Worm (Caenorhabditis elegans) whole organism, L2 larva: ENCODE measurements around the gene cas-1.

ENCODE experiments used
- F13H6.1 ChIP-seq: sonication (generic microtip); optimal IDR thresholded peaks from 2 replicates; lab custom pipeline; 2016; ENCODE audit warnings: missing genetic modification characterization, missing compliant biosample characterization
- ZK546.5 ChIP-seq: sonication (generic microtip); optimal IDR thresholded peaks from 2 replicates; lab custom pipeline; 2017; ENCODE audit warnings: missing biosample characterization, missing genetic modification characterization
- ama-1 ChIP-seq: fragments of 150-350 bp; optimal IDR thresholded peaks from 2 replicates; lab custom pipeline; 2018; ENCODE audit warnings: inconsistent platforms
- blmp-1 ChIP-seq: sonication (generic microtip); optimal IDR thresholded peaks from 2 replicates; lab custom pipeline; 2017; ENCODE audit warnings: missing genetic modification characterization, mild to moderate bottlenecking, missing compliant biosample characterization, antibody characterized with exemption, moderate library complexity; ENCODE audit not compliant: insufficient read depth
- fos-1 ChIP-seq: fragments of 150-350 bp; optimal IDR thresholded peaks from 2 replicates; lab custom pipeline; 2014; ENCODE audit warnings: missing biosample characterization, missing genetic modification characterization
- gmeb-1 ChIP-seq: fragments of 150-350 bp; optimal IDR thresholded peaks from 2 replicates; lab custom pipeline; 2014; ENCODE audit warnings: missing biosample characterization, missing genetic modification characterization
- lsy-2 ChIP-seq, 2 experiments: fragments of 150-350 bp in 1 of 2; sonication (generic microtip) in 1 of 2; optimal IDR thresholded peaks; 2 replicates each; lab custom pipeline; 2014 to 2017; ENCODE audit warnings: missing biosample characterization in 2 of 2, missing genetic modification characterization in 2 of 2
- mdl-1 ChIP-seq, 2 experiments: fragments of 150-350 bp in 1 of 2; sonication (generic microtip) in 1 of 2; optimal IDR thresholded peaks; 2 replicates each; lab custom pipeline; 2017; ENCODE audit warnings: missing biosample characterization in 2 of 2, missing genetic modification characterization in 2 of 2
- nhr-23 ChIP-seq: fragments of 150-350 bp; optimal IDR thresholded peaks from 2 replicates; lab custom pipeline; 2014; ENCODE audit warnings: missing biosample characterization, missing genetic modification reagents, missing genetic modification characterization
- zag-1 ChIP-seq: fragments of 150-350 bp; optimal IDR thresholded peaks from 2 replicates; lab custom pipeline; 2014; ENCODE audit warnings: missing biosample characterization, missing genetic modification characterization

DNA sequence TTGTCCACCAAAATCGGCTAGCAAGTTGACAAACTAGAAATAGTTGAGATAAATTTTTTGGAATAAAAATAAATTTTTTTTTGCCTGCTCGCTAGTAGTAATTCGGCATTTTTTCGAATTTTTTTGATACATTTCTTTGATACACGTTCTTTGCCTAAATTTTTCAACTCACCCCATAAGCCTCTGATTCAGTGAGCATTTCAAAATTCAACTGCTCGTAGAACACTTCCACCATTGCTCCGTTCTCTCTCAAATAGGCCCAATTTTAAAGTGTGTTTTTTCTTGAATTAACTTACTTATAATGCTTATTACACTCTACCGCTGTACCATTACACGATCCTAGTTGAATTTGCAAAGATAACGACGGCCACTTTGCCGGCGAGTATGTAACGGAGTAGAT is 9.9 kb downstream of the cas-1 start:
- TF ChIP-seq nhr-23 (tag; lab: Kevin White, UChicago) (no peak), mdl-1 (tag; optimal IDR thresholded peaks at IDR 0.05; lab: Kevin White, UChicago) (no peak), ama-1 (lab: Kevin White, UChicago) (no peak), fos-1 (tag; lab: Kevin White, UChicago) (no peak), ZK546.5 (tag; lab: Kevin White, UChicago) (no peak), lsy-2 (tag; optimal IDR thresholded peaks at IDR 0.05; lab: Kevin White, UChicago) (no peak), zag-1 (no peak), F13H6.1 (tag; lab: Kevin White, UChicago) (no peak), blmp-1 (tag; lab: Kevin White, UChicago) (no peak), gmeb-1 (tag; lab: Kevin White, UChicago) (no peak)
